Worm (Caenorhabditis elegans): ENCODE results near the gene mmab-1.
"Not testable (repeated sequence)": the region's sequence is repeated elsewhere in the genome, so short reads cannot be mapped to it uniquely, and the experiment has no call there.

mmab-1 gene

ce11 chrIII:4922020-4922419 lies at the start of gene mmab-1:
TSS of gene mmab-1 (minus strand) at chrIII:4922114.
- TF ChIP-seq Y67H2A.10 (GFP tag; conservative IDR thresholded peaks at IDR 0.05) (peak; percentile 42; the same call in 1 of the 2 replicates), egrh-3 (GFP tag; IDR thresholded peaks at IDR 0.05) (peak; percentile 34), ceh-100 (GFP tag; IDR thresholded peaks at IDR 0.05) (peak; percentile 90), lin-26 (GFP tag; IDR thresholded peaks at IDR 0.05) (peak; percentile 18; the same call in 1 of the 2 replicates), ceh-91 (GFP tag; IDR thresholded peaks at IDR 0.05) (0 out of 2 replicates have a peak, but pooled peaks have one; percentile 11), nfyb-1 (GFP tag; IDR thresholded peaks at IDR 0.05) (peak; percentile 55), K11D2.4 (GFP tag; IDR thresholded peaks at IDR 0.05) (peak; percentile 73), snpc-4 (tag; optimal IDR thresholded peaks at IDR 0.05) (peak in 2 of 4 experiments; percentile 5 to 25), cebp-2 (GFP tag; IDR thresholded peaks at IDR 0.05) (0 out of 2 replicates have a peak, but pooled peaks have one; percentile 10), F33H1.4 (GFP tag; IDR thresholded peaks at IDR 0.05) (peak; percentile 44), attf-3 (GFP tag; conservative IDR thresholded peaks at IDR 0.05) (peak; percentile 18; the same call in 1 of the 2 replicates), cebp-1 (tag; optimal IDR thresholded peaks at IDR 0.05) (peak; percentile 36), lin-54 (GFP tag; optimal IDR thresholded peaks at IDR 0.05) (peak; percentile 11), hmg-1.2 (GFP tag; IDR thresholded peaks at IDR 0.05) (peak; percentile 13; the same call in 1 of the 2 replicates), C06A6.2 (GFP tag; conservative IDR thresholded peaks at IDR 0.05) (peak; percentile 84), zfh-2 (GFP tag; conservative IDR thresholded peaks at IDR 0.05) (0 out of 2 replicates have a peak, but pooled peaks have one; percentile 34), pbrm-1 (GFP tag; IDR thresholded peaks at IDR 0.05) (peak; percentile 55; the same call in 1 of the 2 replicates), ztf-18 (tag; optimal IDR thresholded peaks at IDR 0.05) (peak; percentile 6), rpc-1 (optimal IDR thresholded peaks at IDR 0.05) (peak; percentile 15), lin-40 (tag; optimal IDR thresholded peaks at IDR 0.05) (peak; percentile 27), attf-5 (GFP tag; optimal IDR thresholded peaks at IDR 0.05) (peak; percentile 34), C17E4.6 (GFP tag; IDR thresholded peaks at IDR 0.05) (peak; percentile 21; the same call in 1 of the 2 replicates), nhr-120 (GFP tag; IDR thresholded peaks at IDR 0.05) (0 out of 2 replicates have a peak, but pooled peaks have one; percentile 76), mcd-1 (GFP tag; IDR thresholded peaks at IDR 0.05) (peak; percentile 89), Y95B8A.8 (GFP tag; IDR thresholded peaks at IDR 0.05) (0 out of 2 replicates have a peak, but pooled peaks have one; percentile 12), ztf-26 (tag; optimal IDR thresholded peaks at IDR 0.05) (peak; percentile 8)
- TF ChIP-seq snpc-4 (GFP tag; optimal IDR thresholded peaks at IDR 0.05); cebp-1 (GFP tag; IDR thresholded peaks at IDR 0.05); rpc-1 (tag; optimal IDR thresholded peaks at IDR 0.05): not testable (repeated sequence)

ce11 chrIII:4968146-4968545 lies 46.2 kb upstream of the mmab-1 start:
- TF ChIP-seq gei-17 (GFP tag; optimal IDR thresholded peaks at IDR 0.05) (no peak), F57A8.1 (GFP tag; optimal IDR thresholded peaks at IDR 0.05) (no peak), nfya-2 (GFP tag; IDR thresholded peaks at IDR 0.05) (no peak), snpc-1.1 (tag; optimal IDR thresholded peaks at IDR 0.05; ENCODE audit: insufficient read depth) (no peak), bed-1 (GFP tag; IDR thresholded peaks at IDR 0.05) (no peak), aptf-3 (GFP tag; IDR thresholded peaks at IDR 0.05) (no peak), ccch-3 (GFP tag; optimal IDR thresholded peaks at IDR 0.05) (no peak), nfyb-1 (GFP tag; IDR thresholded peaks at IDR 0.05) (no peak), tbp1 (GFP tag; optimal IDR thresholded peaks at IDR 0.05) (no peak), cebp-1 (GFP tag; IDR thresholded peaks at IDR 0.05) (no peak), cebp-1 (tag; optimal IDR thresholded peaks at IDR 0.05) (no peak), sdz-38 (tag; optimal IDR thresholded peaks at IDR 0.05) (no peak), lsy-27 (tag; optimal IDR thresholded peaks at IDR 0.05; ENCODE audit: borderline replicate concordance, insufficient read depth) (no peak), ZK185.1 (tag; optimal IDR thresholded peaks at IDR 0.05; ENCODE audit: poor library complexity, severe bottlenecking) (no peak), C17E4.6 (GFP tag; IDR thresholded peaks at IDR 0.05) (no peak)

Data from whole organism, young adult.